Worm (Caenorhabditis elegans): Measurements from ENCODE around the gene D1005.4.

The D1005.4 gene

ce11 chrX:1446593-1447141 lies 39.0 kb downstream of the D1005.4 start, which contains the start of gene zfp-3 (continued):
- TF ChIP-seq xbp-1 (tag; optimal IDR thresholded peaks at IDR 0.05) (peak; percentile 96), dpl-1 (GFP tag; optimal IDR thresholded peaks at IDR 0.05) (peak; percentile 72 to 77 (median 73)), hlh-17 (GFP tag; optimal IDR thresholded peaks at IDR 0.05; ENCODE audit: borderline replicate concordance) (no peak), egl-27 (tag; optimal IDR thresholded peaks at IDR 0.05) (peak; percentile 36 to 90), irx-1 (tag; optimal IDR thresholded peaks at IDR 0.05) (peak; percentile 88), unc-62 (GFP tag; optimal IDR thresholded peaks at IDR 0.05) (peak; percentile 59), pqm-1 (tag; optimal IDR thresholded peaks at IDR 0.05) (peak; percentile 54), lin-35 (GFP tag; optimal IDR thresholded peaks at IDR 0.05) (peak; percentile 86 to 90), Y116A8C.19 (tag; optimal IDR thresholded peaks at IDR 0.05; ENCODE audit: borderline replicate concordance) (no peak), mdl-1 (tag; optimal IDR thresholded peaks at IDR 0.05) (peak; percentile 87 to 98), nhr-11 (tag; optimal IDR thresholded peaks at IDR 0.05) (peak; percentile 83), dsc-1 (tag; optimal IDR thresholded peaks at IDR 0.05) (peak; percentile 95), isw-1 (GFP tag; IDR thresholded peaks at IDR 0.05) (peak; percentile 91), unc-130 (tag; optimal IDR thresholded peaks at IDR 0.05) (peak; percentile 55), sup-37 (GFP tag; optimal IDR thresholded peaks at IDR 0.05) (peak; percentile 76), alr-1 (tag; optimal IDR thresholded peaks at IDR 0.05; ENCODE audit: borderline replicate concordance) (no peak), zag-1 (tag; optimal IDR thresholded peaks at IDR 0.05) (peak; percentile 42), unc-98 (GFP tag; IDR thresholded peaks at IDR 0.05) (peak; percentile 69), nhr-20 (tag; optimal IDR thresholded peaks at IDR 0.05) (peak; percentile 99), grh-1 (GFP tag; IDR thresholded peaks at IDR 0.05) (peak; percentile 91), ama-1 (optimal IDR thresholded peaks at IDR 0.05) (peak; percentile 58), mep-1 (tag; optimal IDR thresholded peaks at IDR 0.05) (peak; percentile 95), lin-15B (tag; optimal IDR thresholded peaks at IDR 0.05) (peak; percentile 41), C34B4.2 (tag; optimal IDR thresholded peaks at IDR 0.05) (no peak), fkh-4 (tag; optimal IDR thresholded peaks at IDR 0.05; ENCODE audit: borderline replicate concordance) (peak; percentile 35), tlp-1 (tag; optimal IDR thresholded peaks at IDR 0.05) (no peak), fkh-8 (tag; optimal IDR thresholded peaks at IDR 0.05) (peak; percentile 98), ets-5 (GFP tag; IDR thresholded peaks at IDR 0.05) (no peak), elt-3 (tag; optimal IDR thresholded peaks at IDR 0.05) (peak in 3 of 6 experiments; percentile 26 to 88 (median 82)), zip-4 (GFP tag; optimal IDR thresholded peaks at IDR 0.05) (peak; percentile 89), nhr-71 (tag; optimal IDR thresholded peaks at IDR 0.05) (peak; percentile 99), nhr-76 (tag; optimal IDR thresholded peaks at IDR 0.05) (no peak), pag-3 (tag; optimal IDR thresholded peaks at IDR 0.05; ENCODE audit: borderline replicate concordance, insufficient read depth) (no peak), fkh-10 (GFP tag; optimal IDR thresholded peaks at IDR 0.05) (peak; percentile 86)

ce11 chrX:1445696-1446095 lies 39.9 kb downstream of the D1005.4 start:
- TF ChIP-seq ceh-88 (GFP tag; IDR thresholded peaks at IDR 0.05), result no peak
- TF ChIP-seq ceh-90 (tag; optimal IDR thresholded peaks at IDR 0.05), result no peak
- no peak for TF ChIP-seq ceh-63 (GFP tag; optimal IDR thresholded peaks at IDR 0.05)
- TF ChIP-seq efl-1 (optimal IDR thresholded peaks at IDR 0.05), result no peak
- no peak for TF ChIP-seq efl-1 (GFP tag; optimal IDR thresholded peaks at IDR 0.05 in 1 of 2)
- no peak for TF ChIP-seq grh-1 (GFP tag; IDR thresholded peaks at IDR 0.05)
- TF ChIP-seq unc-130 (tag; optimal IDR thresholded peaks at IDR 0.05), result no peak
- no peak for TF ChIP-seq rnt-1 (tag; optimal IDR thresholded peaks at IDR 0.05)
- TF ChIP-seq mdl-1 (tag; optimal IDR thresholded peaks at IDR 0.05), result no peak
- TF ChIP-seq nhr-84 (tag; optimal IDR thresholded peaks at IDR 0.05), result no peak
- no peak for TF ChIP-seq zip-4 (GFP tag; optimal IDR thresholded peaks at IDR 0.05)
- no peak for TF ChIP-seq lin-15B (tag; optimal IDR thresholded peaks at IDR 0.05)
- peak; percentile 75 for TF ChIP-seq nhr-85 (tag)
- TF ChIP-seq nhr-77 (tag; optimal IDR thresholded peaks at IDR 0.05), result no peak
- peak; percentile 14 for TF ChIP-seq irx-1 (tag; optimal IDR thresholded peaks at IDR 0.05)
- TF ChIP-seq ama-1 (optimal IDR thresholded peaks at IDR 0.05), result peak; percentile 26
- no peak for TF ChIP-seq nhr-20 (tag; optimal IDR thresholded peaks at IDR 0.05)
- TF ChIP-seq snu-23 (GFP tag; optimal IDR thresholded peaks at IDR 0.05), result peak; percentile 12
- TF ChIP-seq ztf-4 (tag; optimal IDR thresholded peaks at IDR 0.05), result peak; percentile 25
- no peak for TF ChIP-seq hlh-17 (GFP tag; optimal IDR thresholded peaks at IDR 0.05; ENCODE audit: borderline replicate concordance)
- no peak for TF ChIP-seq fkh-10 (GFP tag; optimal IDR thresholded peaks at IDR 0.05)
- TF ChIP-seq skn-1 (tag; optimal IDR thresholded peaks at IDR 0.05), result no peak
- TF ChIP-seq hpl-2 (GFP tag; optimal IDR thresholded peaks at IDR 0.05), result no peak
- no peak for TF ChIP-seq lin-13 (GFP tag; optimal IDR thresholded peaks at IDR 0.05)
- TF ChIP-seq Y116A8C.19 (tag; optimal IDR thresholded peaks at IDR 0.05; ENCODE audit: borderline replicate concordance), result no peak
- TF ChIP-seq elt-3 (tag; optimal IDR thresholded peaks at IDR 0.05), result no peak
- TF ChIP-seq fkh-8 (tag; optimal IDR thresholded peaks at IDR 0.05), result no peak
- no peak for TF ChIP-seq efl-3 (GFP tag; optimal IDR thresholded peaks at IDR 0.05)
- peak; percentile 9 for TF ChIP-seq nhr-90 (tag; optimal IDR thresholded peaks at IDR 0.05; ENCODE audit: poor library complexity)
- TF ChIP-seq alr-1 (tag; optimal IDR thresholded peaks at IDR 0.05; ENCODE audit: borderline replicate concordance), result no peak

Data from whole organism, L1 larva.